Worm (Caenorhabditis elegans): ENCODE results near the gene srsx-11.
A peak's percentile ranks its signal among the peaks of the same experiment; 100 is the strongest.

The srsx-11 gene

DNA sequence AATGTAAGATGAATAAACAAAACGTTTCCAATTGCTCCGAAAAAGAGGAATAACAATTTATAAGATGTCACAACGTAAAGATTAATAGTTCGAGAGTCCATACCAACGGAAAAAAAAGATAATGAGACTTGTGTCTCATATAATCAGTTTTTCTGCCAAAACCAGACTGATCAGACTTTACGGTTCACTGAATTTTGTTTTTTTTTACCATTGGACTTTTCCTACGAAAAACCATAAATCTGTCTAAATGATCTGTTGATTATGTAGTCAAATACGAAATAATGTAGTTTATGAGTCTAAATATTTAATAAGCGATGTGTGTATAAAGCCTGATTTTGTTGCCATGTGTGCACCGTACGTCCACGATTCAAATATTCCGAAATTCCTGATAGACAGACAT lies at the start of gene srsx-11:
Gene srsx-11 (minus strand): TSS at position 101 of the 400 bp plus-strand sequence.
- TF ChIP-seq mls-2 (tag; optimal IDR thresholded peaks at IDR 0.05) (no peak), elt-1 (tag; optimal IDR thresholded peaks at IDR 0.05; ENCODE audit: borderline replicate concordance, insufficient read depth) (no peak), tbx-8 (GFP tag; optimal IDR thresholded peaks at IDR 0.05) (no peak), sem-2 (GFP tag; optimal IDR thresholded peaks at IDR 0.05) (no peak), M03D4.4 (tag; optimal IDR thresholded peaks at IDR 0.05) (no peak), drap-1 (GFP tag; optimal IDR thresholded peaks at IDR 0.05) (no peak), nhr-28 (tag; optimal IDR thresholded peaks at IDR 0.05) (no peak), unc-62 (GFP tag; optimal IDR thresholded peaks at IDR 0.05) (no peak), nhr-2 (tag; optimal IDR thresholded peaks at IDR 0.05) (no peak), lsy-2 (tag; optimal IDR thresholded peaks at IDR 0.05) (no peak), snpc-4 (tag; optimal IDR thresholded peaks at IDR 0.05) (no peak), sptf-1 (tag; optimal IDR thresholded peaks at IDR 0.05) (no peak), bed-3 (GFP tag; optimal IDR thresholded peaks at IDR 0.05) (no peak), ztf-11 (tag; optimal IDR thresholded peaks at IDR 0.05) (no peak), nhr-237 (tag; optimal IDR thresholded peaks at IDR 0.05) (no peak), cnd-1 (tag; optimal IDR thresholded peaks at IDR 0.05) (no peak), ces-1 (GFP tag; optimal IDR thresholded peaks at IDR 0.05) (no peak), mep-1 (tag; optimal IDR thresholded peaks at IDR 0.05) (no peak)

DNA sequence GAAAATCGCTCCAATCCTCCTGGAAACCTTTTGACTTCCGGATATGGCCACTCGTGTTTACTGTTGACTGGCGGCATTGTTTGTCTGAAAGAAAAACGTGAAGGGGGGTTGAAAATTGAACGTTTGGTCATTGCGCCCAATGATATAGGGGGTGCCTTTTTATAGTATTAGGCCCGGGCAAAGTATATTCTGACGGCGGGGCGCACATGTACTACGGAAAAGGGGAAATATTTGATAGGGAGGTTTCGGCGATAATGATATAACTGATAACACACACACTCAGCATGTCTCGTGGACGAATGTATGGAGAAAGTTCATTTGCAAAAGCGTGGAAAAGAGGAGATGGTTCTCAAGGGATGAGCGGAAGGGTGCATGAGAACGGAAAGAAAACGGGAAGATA lies 48.7 kb upstream of the srsx-11 start, which contains the start of gene cpt-4:
Gene cpt-4 (minus strand): TSS at position 84 of the 400 bp plus-strand sequence.
- no peak for TF ChIP-seq snpc-4 (tag; optimal IDR thresholded peaks at IDR 0.05)
- TF ChIP-seq elt-3 (tag; optimal IDR thresholded peaks at IDR 0.05), result peak; percentile 43

ce11 chrV:5026438-5026837 lies 47.5 kb upstream of the srsx-11 start:
- no peak for TF ChIP-seq blmp-1 (tag; optimal IDR thresholded peaks at IDR 0.05)
- no peak for TF ChIP-seq ceh-43 (GFP tag; optimal IDR thresholded peaks at IDR 0.05)
- no peak for TF ChIP-seq hlh-1 (tag; optimal IDR thresholded peaks at IDR 0.05)
- no peak for TF ChIP-seq drap-1 (GFP tag; optimal IDR thresholded peaks at IDR 0.05)
- TF ChIP-seq ceh-39 (tag; optimal IDR thresholded peaks at IDR 0.05), result no peak
- TF ChIP-seq lsy-2 (tag; optimal IDR thresholded peaks at IDR 0.05), result no peak
- TF ChIP-seq unc-39 (tag; optimal IDR thresholded peaks at IDR 0.05), result no peak
- no peak for TF ChIP-seq lin-13 (tag; optimal IDR thresholded peaks at IDR 0.05)
- no peak for TF ChIP-seq unc-62 (GFP tag; optimal IDR thresholded peaks at IDR 0.05)
- no peak for TF ChIP-seq cnd-1 (tag; optimal IDR thresholded peaks at IDR 0.05)
- TF ChIP-seq nhr-76 (tag; optimal IDR thresholded peaks at IDR 0.05), result no peak
- TF ChIP-seq tbx-8 (GFP tag; optimal IDR thresholded peaks at IDR 0.05), result no peak
- TF ChIP-seq ham-2 (GFP tag; optimal IDR thresholded peaks at IDR 0.05), result no peak
- TF ChIP-seq zip-8 (tag; optimal IDR thresholded peaks at IDR 0.05), result no peak
- no peak for TF ChIP-seq mab-5 (tag; optimal IDR thresholded peaks at IDR 0.05)

ce11 chrV:5023355-5023754 lies 44.4 kb upstream of the srsx-11 start:
- peak; percentile 98 for TF ChIP-seq zip-8 (tag; optimal IDR thresholded peaks at IDR 0.05)
- peak; percentile 43 for TF ChIP-seq nhr-2 (tag; optimal IDR thresholded peaks at IDR 0.05)
- no peak for TF ChIP-seq blmp-1 (tag; optimal IDR thresholded peaks at IDR 0.05)

DNA sequence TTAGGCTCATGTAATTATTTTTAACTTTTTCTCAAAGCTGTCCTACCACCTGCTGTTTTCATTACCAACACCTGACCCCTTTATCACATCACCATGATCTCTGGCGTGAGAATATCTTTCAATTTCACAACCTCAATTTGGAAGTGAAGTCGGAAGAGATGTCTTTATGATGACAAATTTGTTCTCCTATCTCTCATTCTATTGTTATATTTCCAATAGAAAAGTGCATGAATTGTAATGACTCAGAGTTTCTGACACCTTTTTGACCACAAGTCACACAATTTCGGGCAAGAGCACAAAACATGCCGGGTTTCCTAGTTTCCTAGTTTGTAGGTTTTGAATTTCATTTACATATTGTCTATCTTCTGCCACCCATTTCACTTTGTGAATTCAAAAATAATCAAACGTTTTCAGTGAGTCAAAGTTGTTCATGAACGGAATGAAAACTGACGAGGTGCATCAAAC lies 39.9 kb upstream of the srsx-11 start, which contains the start of gene srr-4:
Gene srr-4 (plus strand): TSS at position 415 of the 465 bp plus-strand sequence.
- TF ChIP-seq nhr-237 (tag; optimal IDR thresholded peaks at IDR 0.05), result no peak
- TF ChIP-seq tbx-8 (GFP tag; optimal IDR thresholded peaks at IDR 0.05), result no peak
- no peak for TF ChIP-seq sptf-1 (tag; optimal IDR thresholded peaks at IDR 0.05)
- TF ChIP-seq pha-4 (tag; optimal IDR thresholded peaks at IDR 0.05), result no peak
- no peak for TF ChIP-seq lin-13 (tag; optimal IDR thresholded peaks at IDR 0.05)

DNA sequence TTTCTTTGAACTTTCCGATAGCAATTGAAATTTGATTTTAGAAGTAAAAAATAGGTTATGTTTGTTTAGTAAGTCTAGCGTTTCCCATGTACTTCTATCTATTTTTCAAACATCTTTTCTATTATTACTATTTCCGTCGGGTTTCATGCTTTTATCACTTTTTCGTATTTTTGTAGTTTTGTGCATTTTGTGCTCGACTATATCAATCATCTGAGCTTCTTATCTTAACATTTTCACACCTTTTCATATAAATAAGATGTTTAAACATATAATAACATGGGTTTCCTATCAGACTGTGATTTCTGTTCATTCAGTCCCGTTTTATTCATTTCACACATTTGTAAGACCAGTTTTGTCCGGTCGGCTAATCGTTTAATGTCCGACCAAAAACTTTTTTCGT lies 39.1 kb upstream of the srsx-11 start:
- no peak for TF ChIP-seq nhr-2 (tag; optimal IDR thresholded peaks at IDR 0.05)
